Worm (Caenorhabditis elegans): ENCODE results near the gene Y43F8B.11.

DNA sequence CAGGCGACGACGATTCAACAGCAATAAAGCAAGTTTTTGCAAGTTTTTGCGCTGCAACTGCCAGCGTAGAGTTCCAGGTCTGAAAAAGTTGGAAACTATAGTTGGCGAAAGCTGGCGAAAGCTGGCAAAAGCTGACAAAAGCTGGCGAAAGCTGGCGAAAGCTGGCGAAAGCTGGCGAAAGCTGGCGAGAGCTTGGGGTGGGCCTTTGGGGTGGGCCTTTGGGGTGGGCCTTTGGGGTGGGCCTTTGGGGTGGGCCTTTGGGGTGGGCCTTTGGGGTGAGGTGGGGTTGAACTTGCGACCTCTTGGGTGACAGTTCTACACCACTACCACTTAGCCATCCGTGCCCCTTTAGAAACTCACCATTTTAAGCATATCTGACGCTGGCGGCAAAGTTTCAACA is 24.7 kb downstream of the Y43F8B.11 start:
- TF ChIP-seq med-1 (GFP tag; optimal IDR thresholded peaks at IDR 0.05; ENCODE audit: insufficient read depth) (no peak), flt-1 (GFP tag; IDR thresholded peaks at IDR 0.05) (no peak), T22C8.4 (GFP tag; IDR thresholded peaks at IDR 0.05) (no peak), ztf-23 (GFP tag; IDR thresholded peaks at IDR 0.05) (no peak), klf-2 (GFP tag; conservative IDR thresholded peaks at IDR 0.05) (no peak), tab-1 (GFP tag; IDR thresholded peaks at IDR 0.05) (no peak), ztf-29 (GFP tag; IDR thresholded peaks at IDR 0.05) (no peak), ref-1 (GFP tag; conservative IDR thresholded peaks at IDR 0.05) (no peak)

Measured in whole organism, midembryonic.